Worm (Caenorhabditis elegans): ENCODE measurements around the gene T23B12.5.

Gene T23B12.5

ce11 chrV:8470906-8471305, 23.1 kb upstream of the T23B12.5 start, which contains the start of gene gplb-1:
Gene gplb-1, minus strand, starts transcription at chrV:8471242.
- no peak for TF ChIP-seq ceh-16 (tag; optimal IDR thresholded peaks at IDR 0.05)
- no peak for TF ChIP-seq elt-2 (tag; optimal IDR thresholded peaks at IDR 0.05)
- no peak for TF ChIP-seq mml-1 (tag; optimal IDR thresholded peaks at IDR 0.05)
- TF ChIP-seq nhr-237 (tag; optimal IDR thresholded peaks at IDR 0.05), result no peak

ce11 chrV:8468740-8469139, 20.9 kb upstream of the T23B12.5 start, which contains the start of gene phf-30:
Gene phf-30, plus strand, starts transcription at chrV:8469040.
- TF ChIP-seq fos-1 (tag; optimal IDR thresholded peaks at IDR 0.05) (no peak), fkh-2 (tag; optimal IDR thresholded peaks at IDR 0.05) (no peak), elt-2 (tag; optimal IDR thresholded peaks at IDR 0.05) (no peak), ceh-82 (tag; optimal IDR thresholded peaks at IDR 0.05) (no peak), unc-39 (tag; optimal IDR thresholded peaks at IDR 0.05) (no peak), lsy-12 (tag; optimal IDR thresholded peaks at IDR 0.05) (no peak), nhr-77 (tag; optimal IDR thresholded peaks at IDR 0.05) (no peak)

- TF ChIP-seq fkh-2 (tag; optimal IDR thresholded peaks at IDR 0.05), result no peak
- TF ChIP-seq ceh-16 (tag; optimal IDR thresholded peaks at IDR 0.05), result no peak
- TF ChIP-seq skn-1 (tag; optimal IDR thresholded peaks at IDR 0.05), result no peak
- TF ChIP-seq ztf-11 (tag; optimal IDR thresholded peaks at IDR 0.05), result no peak
- TF ChIP-seq pqm-1 (tag; optimal IDR thresholded peaks at IDR 0.05), result no peak
- no peak for TF ChIP-seq nfya-1 (tag; optimal IDR thresholded peaks at IDR 0.05; ENCODE audit: insufficient read depth)
- no peak for TF ChIP-seq ztf-4 (tag; optimal IDR thresholded peaks at IDR 0.05)
- TF ChIP-seq nhr-23 (tag; optimal IDR thresholded peaks at IDR 0.05), result no peak
- no peak for TF ChIP-seq lin-15B (tag; optimal IDR thresholded peaks at IDR 0.05)
Observed at ce11 chrV:8467031-8467430, 19.2 kb upstream of the T23B12.5 start, which contains the start of gene mrpl-4. Gene mrpl-4, plus strand, starts transcription at chrV:8467265.

ce11 chrV:8465386-8465785, 17.6 kb upstream of the T23B12.5 start, which contains the start of gene mrps-2:
Gene mrps-2, plus strand, starts transcription at chrV:8465686.
- no peak for TF ChIP-seq jun-1 (tag; optimal IDR thresholded peaks at IDR 0.05)
- TF ChIP-seq zag-1 (tag; optimal IDR thresholded peaks at IDR 0.05), result no peak
- TF ChIP-seq ama-1 (optimal IDR thresholded peaks at IDR 0.05), result no peak
- no peak for TF ChIP-seq mdl-1 (tag; optimal IDR thresholded peaks at IDR 0.05)
- no peak for TF ChIP-seq lsy-12 (tag; optimal IDR thresholded peaks at IDR 0.05)
- no peak for TF ChIP-seq lin-15B (tag; optimal IDR thresholded peaks at IDR 0.05)
- no peak for TF ChIP-seq nhr-76 (tag; optimal IDR thresholded peaks at IDR 0.05)
- TF ChIP-seq ceh-82 (tag; optimal IDR thresholded peaks at IDR 0.05), result no peak
- TF ChIP-seq aly-2 (tag; optimal IDR thresholded peaks at IDR 0.05), result no peak
- no peak for TF ChIP-seq nhr-77 (tag; optimal IDR thresholded peaks at IDR 0.05)
- TF ChIP-seq hmg-11 (tag; optimal IDR thresholded peaks at IDR 0.05), result no peak

ce11 chrV:8462074-8462473, 14.2 kb upstream of the T23B12.5 start, which contains the start of the genes dnj-22 and natc-1:
Gene dnj-22, minus strand, starts transcription at chrV:8462120.
Gene natc-1, plus strand, starts transcription at chrV:8462359.
- TF ChIP-seq ztf-11 (tag; optimal IDR thresholded peaks at IDR 0.05) (no peak), nhr-28 (tag; optimal IDR thresholded peaks at IDR 0.05) (no peak), nhr-11 (tag; optimal IDR thresholded peaks at IDR 0.05) (no peak), nfya-1 (tag; optimal IDR thresholded peaks at IDR 0.05; ENCODE audit: insufficient read depth) (peak; percentile 82), R02D3.7 (tag; optimal IDR thresholded peaks at IDR 0.05) (peak; percentile 92), sea-2 (GFP tag; optimal IDR thresholded peaks at IDR 0.05) (no peak), daf-12 (tag; optimal IDR thresholded peaks at IDR 0.05) (no peak), unc-62 (GFP tag; optimal IDR thresholded peaks at IDR 0.05) (no peak), fkh-2 (tag; optimal IDR thresholded peaks at IDR 0.05) (no peak), lsy-12 (tag; optimal IDR thresholded peaks at IDR 0.05) (no peak), mml-1 (tag; optimal IDR thresholded peaks at IDR 0.05) (no peak), nhr-76 (tag; optimal IDR thresholded peaks at IDR 0.05) (no peak), elt-1 (tag; optimal IDR thresholded peaks at IDR 0.05) (no peak), ceh-82 (tag; optimal IDR thresholded peaks at IDR 0.05) (peak; percentile 45), ceh-9 (tag; optimal IDR thresholded peaks at IDR 0.05) (no peak), fkh-10 (GFP tag; optimal IDR thresholded peaks at IDR 0.05) (peak; percentile 54), ZK546.5 (tag; optimal IDR thresholded peaks at IDR 0.05) (no peak), zag-1 (tag; optimal IDR thresholded peaks at IDR 0.05) (no peak), ceh-28 (tag; optimal IDR thresholded peaks at IDR 0.05) (peak; percentile 15), snpc-4 (tag; optimal IDR thresholded peaks at IDR 0.05) (peak; percentile 92), nhr-77 (tag; optimal IDR thresholded peaks at IDR 0.05) (no peak), elt-3 (tag; optimal IDR thresholded peaks at IDR 0.05) (no peak), egl-27 (tag; optimal IDR thresholded peaks at IDR 0.05) (no peak), nhr-23 (tag; optimal IDR thresholded peaks at IDR 0.05) (peak; percentile 95), nhr-25 (tag; optimal IDR thresholded peaks at IDR 0.05) (peak; percentile 62), nhr-237 (tag; optimal IDR thresholded peaks at IDR 0.05) (no peak), pha-4 (tag; optimal IDR thresholded peaks at IDR 0.05) (peak; percentile 97), aly-2 (tag; optimal IDR thresholded peaks at IDR 0.05) (no peak), lin-39 (tag; optimal IDR thresholded peaks at IDR 0.05) (peak; percentile 73), ama-1 (optimal IDR thresholded peaks at IDR 0.05) (no peak), ztf-4 (tag; optimal IDR thresholded peaks at IDR 0.05) (no peak), fos-1 (tag; optimal IDR thresholded peaks at IDR 0.05) (no peak), jun-1 (tag; optimal IDR thresholded peaks at IDR 0.05) (no peak), elt-2 (tag; optimal IDR thresholded peaks at IDR 0.05) (peak; percentile 12), skn-1 (tag; optimal IDR thresholded peaks at IDR 0.05) (no peak), tbx-2 (tag; optimal IDR thresholded peaks at IDR 0.05) (no peak), mdl-1 (tag; optimal IDR thresholded peaks at IDR 0.05) (no peak), unc-39 (tag; optimal IDR thresholded peaks at IDR 0.05) (no peak), pqm-1 (tag; optimal IDR thresholded peaks at IDR 0.05) (peak; percentile 53), hmg-11 (tag; optimal IDR thresholded peaks at IDR 0.05) (peak; percentile 19)
